Fruit fly (Drosophila melanogaster) whole organism, pupa: Measurements from ENCODE around the gene Bug22.

Experiments
- CG10348 ChIP-seq: fragments of 200-800 bp; sonication (Bioruptor generic); IDR thresholded peaks from 2 replicates; pipeline ENCODE4 v1.3.6; 2022; ENCODE audit warnings: missing biosample characterization, missing genetic modification characterization
- CG12605 ChIP-seq: fragments of 200-800 bp; sonication (Bioruptor generic); IDR thresholded peaks from 2 replicates; pipeline ENCODE4 v1.3.6; 2022; ENCODE audit warnings: missing biosample characterization, missing genetic modification characterization
- CG13204 ChIP-seq: fragments of 200-800 bp; sonication (Bioruptor generic); optimal IDR thresholded peaks from 2 replicates; lab custom pipeline; 2018; ENCODE audit warnings: missing biosample characterization, mild to moderate bottlenecking, missing genetic modification characterization, moderate library complexity
- CG14655 ChIP-seq: fragments of 200-800 bp; sonication (Bioruptor generic); optimal IDR thresholded peaks from 3 replicates; lab custom pipeline; 2017; ENCODE audit warnings: mild to moderate bottlenecking, missing biosample characterization, missing genetic modification reagents, missing genetic modification characterization
- CG15710 ChIP-seq: fragments of 200-800 bp; sonication (Bioruptor generic); optimal IDR thresholded peaks from 2 replicates; lab custom pipeline; 2018; ENCODE audit warnings: missing biosample characterization, mild to moderate bottlenecking, missing genetic modification characterization, moderate library complexity
- CG17806 ChIP-seq: fragments of 200-800 bp; sonication (Bioruptor generic); optimal IDR thresholded peaks from 2 replicates; lab custom pipeline; 2018; ENCODE audit warnings: missing biosample characterization, mild to moderate bottlenecking, missing genetic modification characterization, moderate library complexity
- CG32121 ChIP-seq: fragments of 200-800 bp; sonication (Bioruptor generic); IDR thresholded peaks from 2 replicates; pipeline ENCODE4 v1.3.6; 2022; ENCODE audit warnings: missing biosample characterization, missing genetic modification characterization
- CG34367 ChIP-seq: fragments of 200-800 bp; sonication (Bioruptor generic); optimal IDR thresholded peaks from 2 replicates; lab custom pipeline; 2018; ENCODE audit warnings: missing biosample characterization, mild to moderate bottlenecking, missing genetic modification characterization
- CG4496 ChIP-seq: fragments of 200-800 bp; sonication (Bioruptor generic); IDR thresholded peaks from 3 replicates; pipeline ENCODE4 v1.3.6; 2022; ENCODE audit warnings: missing biosample characterization, missing genetic modification characterization
- CG8159 ChIP-seq: fragments of 200-800 bp; sonication (Bioruptor generic); optimal IDR thresholded peaks from 3 replicates; lab custom pipeline; 2018; ENCODE audit warnings: missing biosample characterization, mild to moderate bottlenecking, missing genetic modification characterization, moderate library complexity
- CG8301 ChIP-seq: fragments of 200-800 bp; sonication (Bioruptor generic); optimal IDR thresholded peaks from 2 replicates; lab custom pipeline; 2018; ENCODE audit warnings: missing biosample characterization, mild to moderate bottlenecking, missing genetic modification characterization
- CG9948 ChIP-seq: fragments of 200-800 bp; sonication (Bioruptor generic); optimal IDR thresholded peaks from 2 replicates; lab custom pipeline; 2018; ENCODE audit warnings: missing biosample characterization, mild to moderate bottlenecking, missing genetic modification characterization, moderate library complexity
- D1 ChIP-seq: fragments of 200-800 bp; sonication (Bioruptor generic); optimal IDR thresholded peaks from 2 replicates; lab custom pipeline; 2018; ENCODE audit warnings: missing biosample characterization, mild to moderate bottlenecking, missing genetic modification characterization, moderate library complexity
- EcR ChIP-seq: fragments of 200-800 bp; sonication (Bioruptor generic); optimal IDR thresholded peaks from 3 replicates; lab custom pipeline; 2019; ENCODE audit warnings: missing biosample characterization, missing genetic modification characterization, mild to moderate bottlenecking, moderate library complexity, missing genetic modification reagents
- Ets98B ChIP-seq: fragments of 200-800 bp; sonication (Bioruptor generic); IDR thresholded peaks from 2 replicates; pipeline ENCODE4 v1.3.6; 2022; ENCODE audit warnings: missing biosample characterization, missing genetic modification characterization
- Pif1A ChIP-seq: fragments of 200-800 bp; sonication (Bioruptor generic); optimal IDR thresholded peaks from 3 replicates; lab custom pipeline; 2016; ENCODE audit warnings: missing biosample characterization, missing genetic modification characterization
- Pif1B ChIP-seq: fragments of 200-800 bp; sonication (Bioruptor generic); optimal IDR thresholded peaks from 3 replicates; lab custom pipeline; 2016; ENCODE audit warnings: missing biosample characterization, missing genetic modification characterization
- Snoo ChIP-seq: fragments of 200-800 bp; sonication (Bioruptor generic); optimal IDR thresholded peaks from 3 replicates; lab custom pipeline; 2017; ENCODE audit warnings: missing biosample characterization, mild to moderate bottlenecking, missing genetic modification characterization, inconsistent platforms
- fd96Ca ChIP-seq: fragments of 200-800 bp; sonication (Bioruptor generic); IDR thresholded peaks from 3 replicates; pipeline ENCODE4 v1.3.6; 2022; ENCODE audit warnings: missing biosample characterization, missing genetic modification characterization
- gl ChIP-seq: fragments of 200-800 bp; sonication (Bioruptor generic); optimal IDR thresholded peaks from 2 replicates; lab custom pipeline; 2018; ENCODE audit warnings: missing biosample characterization, mild to moderate bottlenecking, missing genetic modification characterization
- rn ChIP-seq: fragments of 200-800 bp; sonication (Bioruptor generic); IDR thresholded peaks from 2 replicates; pipeline ENCODE4 v1.3.6; 2022; ENCODE audit warnings: missing biosample characterization, missing genetic modification characterization

Gene Bug22

DNA sequence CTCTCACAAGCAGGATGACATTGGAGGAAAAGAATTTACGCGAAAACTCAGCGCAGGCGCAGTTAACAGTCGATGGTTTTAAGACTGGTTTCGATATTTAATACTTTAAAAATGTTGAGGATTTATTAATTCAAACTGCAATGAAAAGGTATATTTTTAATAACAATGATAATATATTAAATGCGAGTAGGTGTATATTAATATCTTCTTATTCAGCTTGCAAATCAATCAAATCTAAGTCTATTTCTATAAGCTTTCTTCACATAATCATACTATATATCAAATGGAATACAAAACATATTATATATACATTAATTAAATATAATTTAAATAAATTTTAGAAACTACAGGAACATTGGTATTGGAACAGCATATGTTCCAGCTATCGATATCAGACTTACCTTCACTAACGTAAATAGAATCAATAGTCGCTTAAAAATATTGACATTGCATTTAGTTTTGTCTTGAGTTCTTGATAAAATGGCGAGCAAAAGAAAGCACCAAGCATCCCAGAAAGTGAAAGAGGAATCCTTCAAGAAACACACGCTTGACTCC lies 5.0 kb upstream of the Bug22 start, which contains the start of the genes TBC1D16 and holn1:
TBC1D16 (minus strand) TSS at position 51 of the 555 bp plus-strand sequence.
holn1 (plus strand) TSS at position 390 of the 555 bp plus-strand sequence.
- TF ChIP-seq Snoo (tag; lab: Kevin White, UChicago) (no peak), CG14655 (no peak), CG10348 (GFP tag; lab: Robert Waterston, UW) (no peak), CG15710 (tag; lab: Kevin White, UChicago) (no peak), Pif1B (no peak), CG8301 (tag; lab: Kevin White, UChicago) (no peak), CG17806 (no peak)
- TF ChIP-seq, all 21 proteins: peak for 0

DNA sequence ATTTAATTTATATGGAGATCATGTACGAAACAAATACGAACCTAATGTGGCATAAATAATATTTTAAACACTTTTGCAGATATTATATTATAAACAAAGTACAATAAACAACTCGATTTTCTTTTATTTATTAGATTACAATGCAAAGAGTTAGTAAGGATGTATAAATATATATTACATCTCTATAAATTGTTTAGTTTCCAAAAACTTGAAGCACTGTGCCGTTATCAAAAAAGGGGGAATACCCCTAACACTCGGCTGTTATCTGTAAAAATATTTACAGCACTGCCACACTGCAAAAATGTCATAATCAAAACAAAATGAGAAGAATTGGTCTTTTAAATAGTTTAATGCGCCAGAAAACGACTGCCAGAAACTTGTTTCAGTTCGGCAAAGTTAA lies 2.2 kb downstream of the Bug22 start, which contains the start of gene CG5188:
CG5188 (plus strand) TSS at position 302 of the 400 bp plus-strand sequence.
- peak; percentile 58 for TF ChIP-seq CG12605 (GFP tag; lab: Robert Waterston, UW)
- peak; percentile 9 for TF ChIP-seq CG9948 (tag; lab: Kevin White, UChicago)
- TF ChIP-seq CG13204 (GFP tag; lab: Kevin White, UChicago): no peak
- TF ChIP-seq rn: no peak
- TF ChIP-seq CG15710 (tag; lab: Kevin White, UChicago): peak; percentile 34
- no peak for TF ChIP-seq CG14655
- TF ChIP-seq CG34367 (tag; lab: Kevin White, UChicago): no peak
- TF ChIP-seq CG4496 (GFP tag; lab: Robert Waterston, UW): peak; percentile 25; the same call in 1 of the 3 replicates
- peak; percentile 48 for TF ChIP-seq CG32121 (GFP tag; lab: Robert Waterston, UW)
- no peak for TF ChIP-seq gl
- no peak for TF ChIP-seq CG10348 (GFP tag; lab: Robert Waterston, UW)
- no peak for TF ChIP-seq fd96Ca (GFP tag; lab: Robert Waterston, UW)
- no peak for TF ChIP-seq Pif1B
- TF ChIP-seq CG8159 (tag; lab: Kevin White, UChicago): peak; percentile 48
- TF ChIP-seq Ets98B: peak; percentile 62; the same call in 1 of the 2 replicates
- no peak for TF ChIP-seq Pif1A (GFP tag; lab: Kevin White, UChicago)
- TF ChIP-seq Snoo (tag; lab: Kevin White, UChicago): peak; percentile 34
- peak; percentile 50 for TF ChIP-seq CG8301 (tag; lab: Kevin White, UChicago)
- peak; percentile 38 for TF ChIP-seq CG17806
- TF ChIP-seq EcR (GFP tag; lab: Kevin White, UChicago): no peak
- TF ChIP-seq D1: no peak
- TF ChIP-seq, all 21 proteins: peak for 10

DNA sequence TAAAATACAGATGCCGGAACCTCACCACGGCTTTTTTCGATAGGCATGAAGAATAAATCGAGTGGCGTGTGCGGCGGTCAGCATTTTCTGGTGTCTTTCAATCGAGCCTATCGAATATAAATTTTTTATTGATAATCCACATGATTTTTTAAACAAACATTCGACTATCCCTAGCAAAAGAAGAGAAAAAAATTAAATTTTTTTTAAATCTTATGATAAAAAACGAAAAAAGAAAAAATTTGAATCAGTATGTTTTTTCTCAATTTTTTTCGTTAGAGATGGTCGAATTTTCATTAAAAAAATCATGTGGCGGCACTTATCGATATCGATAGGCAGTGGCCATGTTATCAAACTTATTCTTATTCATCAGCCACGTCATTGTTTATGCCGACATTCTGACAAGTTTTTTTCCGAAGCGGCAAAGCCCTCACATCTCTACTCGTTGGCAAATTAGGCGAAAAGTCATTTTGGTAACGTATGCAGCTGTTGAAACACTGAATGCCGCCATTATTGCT lies 4.1 kb downstream of the Bug22 start, which contains the start of the genes SmB and KdelR:
SmB (minus strand) TSS at position 94 of the 515 bp plus-strand sequence.
KdelR (plus strand) TSS at position 354 of the 515 bp plus-strand sequence.
- TF ChIP-seq Ets98B: no peak
- TF ChIP-seq rn: no peak
- no peak for TF ChIP-seq EcR (GFP tag; lab: Kevin White, UChicago)
- no peak for TF ChIP-seq CG32121 (GFP tag; lab: Robert Waterston, UW)
- no peak for TF ChIP-seq CG17806
- TF ChIP-seq CG10348 (GFP tag; lab: Robert Waterston, UW): no peak
- no peak for TF ChIP-seq CG12605 (GFP tag; lab: Robert Waterston, UW)
- TF ChIP-seq CG15710 (tag; lab: Kevin White, UChicago): no peak
- no peak for TF ChIP-seq D1
- TF ChIP-seq Snoo (tag; lab: Kevin White, UChicago): no peak
- no peak for TF ChIP-seq CG4496 (GFP tag; lab: Robert Waterston, UW)
- no peak for TF ChIP-seq CG8159 (tag; lab: Kevin White, UChicago)

DNA sequence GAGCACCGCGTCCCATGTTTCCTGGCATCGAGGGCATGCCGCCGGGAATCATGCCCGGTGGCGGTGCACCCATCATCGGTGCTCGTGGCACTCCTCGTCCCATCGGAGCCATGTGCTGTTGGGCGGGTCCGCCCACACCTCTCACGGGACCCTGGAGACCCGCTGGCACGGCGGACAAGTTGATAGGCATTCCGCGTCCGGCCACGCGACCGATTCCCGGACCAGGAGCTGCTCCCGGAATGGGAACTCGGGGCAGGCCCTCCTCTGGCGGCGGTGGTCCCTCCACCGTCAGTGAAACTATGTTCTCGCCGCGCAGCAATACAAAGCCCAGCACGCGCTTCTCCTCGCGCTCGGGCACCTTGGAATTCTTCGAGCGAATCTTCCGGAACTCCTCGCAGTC lies 5.1 kb downstream of the Bug22 start:
- no peak for TF ChIP-seq Ets98B
- no peak for TF ChIP-seq fd96Ca (GFP tag; lab: Robert Waterston, UW)
- no peak for TF ChIP-seq CG15710 (tag; lab: Kevin White, UChicago)
- TF ChIP-seq CG14655: no peak
- TF ChIP-seq gl: no peak
- no peak for TF ChIP-seq CG10348 (GFP tag; lab: Robert Waterston, UW)
- no peak for TF ChIP-seq rn
- no peak for TF ChIP-seq CG8301 (tag; lab: Kevin White, UChicago)
- no peak for TF ChIP-seq Pif1A (GFP tag; lab: Kevin White, UChicago)
- no peak for TF ChIP-seq CG4496 (GFP tag; lab: Robert Waterston, UW)
- no peak for TF ChIP-seq CG12605 (GFP tag; lab: Robert Waterston, UW)
- TF ChIP-seq CG9948 (tag; lab: Kevin White, UChicago): no peak
- TF ChIP-seq CG8159 (tag; lab: Kevin White, UChicago): no peak
- TF ChIP-seq EcR (GFP tag; lab: Kevin White, UChicago): no peak
- no peak for TF ChIP-seq CG34367 (tag; lab: Kevin White, UChicago)

DNA sequence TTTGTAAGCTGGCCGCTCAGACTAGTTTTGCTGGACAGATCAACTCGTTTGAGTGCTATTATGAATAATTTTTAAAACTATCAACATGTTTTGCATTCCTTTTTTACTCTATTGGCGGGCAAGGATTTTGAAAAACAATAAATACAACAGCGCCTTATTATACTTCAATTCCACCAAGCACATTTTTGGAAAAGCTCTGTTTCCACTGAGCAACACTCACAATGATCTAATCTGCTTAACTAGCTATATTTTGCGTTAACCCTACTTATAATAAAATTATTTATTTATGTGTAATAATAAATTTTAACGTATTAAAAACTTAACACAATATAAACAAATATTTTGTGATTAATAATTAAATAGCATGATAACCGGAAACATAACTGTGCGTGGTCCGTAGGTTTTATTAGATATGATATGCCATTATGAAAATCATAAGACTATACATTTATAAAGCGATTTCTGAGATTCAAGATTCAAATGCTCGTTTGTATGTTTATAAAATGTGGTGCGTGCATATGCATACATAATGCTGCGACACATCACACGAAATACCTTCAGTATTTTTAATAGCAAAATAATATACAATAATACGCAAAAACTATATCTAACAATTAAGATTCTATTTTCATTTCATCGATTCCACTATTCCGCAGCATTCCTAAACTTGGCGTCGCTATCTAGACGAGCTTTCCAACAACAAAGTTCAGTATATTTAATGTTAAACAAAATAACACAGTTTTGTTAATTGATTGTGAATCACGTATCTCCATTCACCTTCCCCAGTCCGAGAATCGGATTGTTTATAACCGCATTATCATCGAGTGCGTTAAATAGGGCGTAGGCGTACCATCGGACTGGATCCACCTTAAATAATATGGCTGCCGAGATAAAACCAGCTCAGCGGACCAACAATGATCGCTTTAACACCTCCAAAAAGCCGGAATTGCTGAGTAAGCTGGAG lies 7.8 kb downstream of the Bug22 start, which contains the start of the genes pie and Wdfy2:
pie (minus strand) TSS at position 138 of the 964 bp plus-strand sequence.
Wdfy2 (plus strand) TSS at position 649 of the 964 bp plus-strand sequence.
- TF ChIP-seq rn (no peak), CG15710 (tag; lab: Kevin White, UChicago) (peak; percentile 16), CG10348 (GFP tag; lab: Robert Waterston, UW) (no peak), CG17806 (no peak), gl (no peak), Pif1A (GFP tag; lab: Kevin White, UChicago) (no peak), Pif1B (no peak), CG13204 (GFP tag; lab: Kevin White, UChicago) (no peak)
